Fruit fly (Drosophila melanogaster) whole organism, pupa: ENCODE measurements around the gene CG6503.

ENCODE experiments used
- CG10348 ChIP-seq: fragments of 200-800 bp; sonication (Bioruptor generic); IDR thresholded peaks from 2 replicates; pipeline ENCODE4 v1.3.6; 2022; ENCODE audit warnings: missing biosample characterization, missing genetic modification characterization
- CG12605 ChIP-seq: fragments of 200-800 bp; sonication (Bioruptor generic); IDR thresholded peaks from 2 replicates; pipeline ENCODE4 v1.3.6; 2022; ENCODE audit warnings: missing biosample characterization, missing genetic modification characterization
- CG13204 ChIP-seq: fragments of 200-800 bp; sonication (Bioruptor generic); optimal IDR thresholded peaks from 2 replicates; lab custom pipeline; 2018; ENCODE audit warnings: missing biosample characterization, mild to moderate bottlenecking, missing genetic modification characterization, moderate library complexity
- CG14655 ChIP-seq: fragments of 200-800 bp; sonication (Bioruptor generic); optimal IDR thresholded peaks from 3 replicates; lab custom pipeline; 2017; ENCODE audit warnings: mild to moderate bottlenecking, missing biosample characterization, missing genetic modification reagents, missing genetic modification characterization
- CG15710 ChIP-seq: fragments of 200-800 bp; sonication (Bioruptor generic); optimal IDR thresholded peaks from 2 replicates; lab custom pipeline; 2018; ENCODE audit warnings: missing biosample characterization, mild to moderate bottlenecking, missing genetic modification characterization, moderate library complexity
- CG17806 ChIP-seq: fragments of 200-800 bp; sonication (Bioruptor generic); optimal IDR thresholded peaks from 2 replicates; lab custom pipeline; 2018; ENCODE audit warnings: missing biosample characterization, mild to moderate bottlenecking, missing genetic modification characterization, moderate library complexity
- CG32121 ChIP-seq: fragments of 200-800 bp; sonication (Bioruptor generic); IDR thresholded peaks from 2 replicates; pipeline ENCODE4 v1.3.6; 2022; ENCODE audit warnings: missing biosample characterization, missing genetic modification characterization
- CG34367 ChIP-seq: fragments of 200-800 bp; sonication (Bioruptor generic); optimal IDR thresholded peaks from 2 replicates; lab custom pipeline; 2018; ENCODE audit warnings: missing biosample characterization, mild to moderate bottlenecking, missing genetic modification characterization
- CG4496 ChIP-seq: fragments of 200-800 bp; sonication (Bioruptor generic); IDR thresholded peaks from 3 replicates; pipeline ENCODE4 v1.3.6; 2022; ENCODE audit warnings: missing biosample characterization, missing genetic modification characterization
- CG8159 ChIP-seq: fragments of 200-800 bp; sonication (Bioruptor generic); optimal IDR thresholded peaks from 3 replicates; lab custom pipeline; 2018; ENCODE audit warnings: missing biosample characterization, mild to moderate bottlenecking, missing genetic modification characterization, moderate library complexity
- CG8301 ChIP-seq: fragments of 200-800 bp; sonication (Bioruptor generic); optimal IDR thresholded peaks from 2 replicates; lab custom pipeline; 2018; ENCODE audit warnings: missing biosample characterization, mild to moderate bottlenecking, missing genetic modification characterization
- CG9948 ChIP-seq: fragments of 200-800 bp; sonication (Bioruptor generic); optimal IDR thresholded peaks from 2 replicates; lab custom pipeline; 2018; ENCODE audit warnings: missing biosample characterization, mild to moderate bottlenecking, missing genetic modification characterization, moderate library complexity
- D1 ChIP-seq: fragments of 200-800 bp; sonication (Bioruptor generic); optimal IDR thresholded peaks from 2 replicates; lab custom pipeline; 2018; ENCODE audit warnings: missing biosample characterization, mild to moderate bottlenecking, missing genetic modification characterization, moderate library complexity
- EcR ChIP-seq: fragments of 200-800 bp; sonication (Bioruptor generic); optimal IDR thresholded peaks from 3 replicates; lab custom pipeline; 2019; ENCODE audit warnings: missing biosample characterization, missing genetic modification characterization, mild to moderate bottlenecking, moderate library complexity, missing genetic modification reagents
- Ets98B ChIP-seq: fragments of 200-800 bp; sonication (Bioruptor generic); IDR thresholded peaks from 2 replicates; pipeline ENCODE4 v1.3.6; 2022; ENCODE audit warnings: missing biosample characterization, missing genetic modification characterization
- Pif1A ChIP-seq: fragments of 200-800 bp; sonication (Bioruptor generic); optimal IDR thresholded peaks from 3 replicates; lab custom pipeline; 2016; ENCODE audit warnings: missing biosample characterization, missing genetic modification characterization
- Pif1B ChIP-seq: fragments of 200-800 bp; sonication (Bioruptor generic); optimal IDR thresholded peaks from 3 replicates; lab custom pipeline; 2016; ENCODE audit warnings: missing biosample characterization, missing genetic modification characterization
- Snoo ChIP-seq: fragments of 200-800 bp; sonication (Bioruptor generic); optimal IDR thresholded peaks from 3 replicates; lab custom pipeline; 2017; ENCODE audit warnings: missing biosample characterization, mild to moderate bottlenecking, missing genetic modification characterization, inconsistent platforms
- fd96Ca ChIP-seq: fragments of 200-800 bp; sonication (Bioruptor generic); IDR thresholded peaks from 3 replicates; pipeline ENCODE4 v1.3.6; 2022; ENCODE audit warnings: missing biosample characterization, missing genetic modification characterization
- gl ChIP-seq: fragments of 200-800 bp; sonication (Bioruptor generic); optimal IDR thresholded peaks from 2 replicates; lab custom pipeline; 2018; ENCODE audit warnings: missing biosample characterization, mild to moderate bottlenecking, missing genetic modification characterization
- rn ChIP-seq: fragments of 200-800 bp; sonication (Bioruptor generic); IDR thresholded peaks from 2 replicates; pipeline ENCODE4 v1.3.6; 2022; ENCODE audit warnings: missing biosample characterization, missing genetic modification characterization

Gene CG6503

dm6 chr3R:26432526-26432925 is 7.6 kb upstream of the CG6503 start:
- no peak for TF ChIP-seq CG4496 (GFP tag; lab: Robert Waterston, UW)
- TF ChIP-seq CG34367 (tag; lab: Kevin White, UChicago) = no peak
- no peak for TF ChIP-seq CG12605 (GFP tag; lab: Robert Waterston, UW)
- no peak for TF ChIP-seq EcR
- no peak for TF ChIP-seq CG9948 (tag; lab: Kevin White, UChicago)
- no peak for TF ChIP-seq CG15710
- no peak for TF ChIP-seq CG17806
- TF ChIP-seq CG8301 (tag; lab: Kevin White, UChicago) = no peak
- TF ChIP-seq Pif1A (GFP tag; lab: Kevin White, UChicago) = no peak
- TF ChIP-seq Pif1B (GFP tag; lab: Kevin White, UChicago) = no peak
- TF ChIP-seq CG10348 (GFP tag; lab: Robert Waterston, UW) = no peak
- TF ChIP-seq CG13204 = no peak
- TF ChIP-seq D1 (tag; lab: Kevin White, UChicago) = no peak
- no peak for TF ChIP-seq fd96Ca (GFP tag; lab: Robert Waterston, UW)
- TF ChIP-seq rn (GFP tag; lab: Robert Waterston, UW) = no peak
- TF ChIP-seq Ets98B (GFP tag; lab: Robert Waterston, UW) = no peak
- TF ChIP-seq Snoo (tag; lab: Kevin White, UChicago) = no peak
- TF ChIP-seq gl (tag; lab: Kevin White, UChicago) = no peak
- TF ChIP-seq CG14655 = no peak
- TF ChIP-seq CG8159 (tag; lab: Kevin White, UChicago) = no peak

- TF ChIP-seq Pif1A (GFP tag; lab: Kevin White, UChicago) (no peak), CG14655 (peak; percentile 23), CG17806 (peak; percentile 40), Snoo (tag; lab: Kevin White, UChicago) (peak; percentile 24), CG4496 (GFP tag; lab: Robert Waterston, UW) (no peak), CG34367 (tag; lab: Kevin White, UChicago) (peak; percentile 5), CG9948 (tag; lab: Kevin White, UChicago) (peak; percentile 14), CG10348 (GFP tag; lab: Robert Waterston, UW) (no peak), EcR (no peak), Ets98B (GFP tag; lab: Robert Waterston, UW) (no peak), CG32121 (GFP tag; lab: Robert Waterston, UW) (no peak), CG8159 (tag; lab: Kevin White, UChicago) (peak; percentile 64), CG8301 (tag; lab: Kevin White, UChicago) (no peak), Pif1B (GFP tag; lab: Kevin White, UChicago) (no peak), CG13204 (no peak), D1 (tag; lab: Kevin White, UChicago) (no peak), gl (tag; lab: Kevin White, UChicago) (no peak), rn (GFP tag; lab: Robert Waterston, UW) (no peak), CG15710 (peak; percentile 25), CG12605 (GFP tag; lab: Robert Waterston, UW) (no peak), fd96Ca (GFP tag; lab: Robert Waterston, UW) (no peak)
These were observed 4.7 kb upstream of the CG6503 start for dm6 chr3R:26429619-26430018.

dm6 chr3R:26428220-26428619 is 3.3 kb upstream of the CG6503 start:
- TF ChIP-seq CG10348 (GFP tag; lab: Robert Waterston, UW) (no peak), CG32121 (GFP tag; lab: Robert Waterston, UW) (no peak), CG12605 (GFP tag; lab: Robert Waterston, UW) (no peak), CG15710 (peak; percentile 48), EcR (no peak), CG13204 (no peak), D1 (tag; lab: Kevin White, UChicago) (no peak), Ets98B (GFP tag; lab: Robert Waterston, UW) (no peak), CG8159 (tag; lab: Kevin White, UChicago) (peak; percentile 62), CG34367 (tag; lab: Kevin White, UChicago) (peak; percentile 28), Snoo (tag; lab: Kevin White, UChicago) (peak; percentile 4), CG4496 (GFP tag; lab: Robert Waterston, UW) (no peak), fd96Ca (GFP tag; lab: Robert Waterston, UW) (no peak), CG17806 (no peak), Pif1B (GFP tag; lab: Kevin White, UChicago) (peak; percentile 18), gl (tag; lab: Kevin White, UChicago) (no peak), CG8301 (tag; lab: Kevin White, UChicago) (peak; percentile 56), rn (GFP tag; lab: Robert Waterston, UW) (no peak), Pif1A (GFP tag; lab: Kevin White, UChicago) (peak; percentile 48), CG9948 (tag; lab: Kevin White, UChicago) (peak; percentile 44), CG14655 (peak; percentile 67)

dm6 chr3R:26425681-26426080 is 776 bp upstream of the CG6503 start, which contains the start of gene CG34291:
Gene CG34291 (minus strand): TSS chr3R:26425781.
- TF ChIP-seq CG9948 (tag; lab: Kevin White, UChicago) = no peak
- TF ChIP-seq CG17806 = no peak
- no peak for TF ChIP-seq CG32121 (GFP tag; lab: Robert Waterston, UW)
- TF ChIP-seq fd96Ca (GFP tag; lab: Robert Waterston, UW) = no peak
- TF ChIP-seq CG4496 (GFP tag; lab: Robert Waterston, UW) = no peak
- TF ChIP-seq CG14655 = no peak
- TF ChIP-seq Snoo (tag; lab: Kevin White, UChicago) = no peak
- no peak for TF ChIP-seq Ets98B (GFP tag; lab: Robert Waterston, UW)
- no peak for TF ChIP-seq CG10348 (GFP tag; lab: Robert Waterston, UW)
- TF ChIP-seq CG8159 (tag; lab: Kevin White, UChicago) = no peak
- TF ChIP-seq Pif1B (GFP tag; lab: Kevin White, UChicago) = no peak
- no peak for TF ChIP-seq Pif1A (GFP tag; lab: Kevin White, UChicago)
- TF ChIP-seq rn (GFP tag; lab: Robert Waterston, UW) = no peak
- TF ChIP-seq CG13204 = no peak
- no peak for TF ChIP-seq CG12605 (GFP tag; lab: Robert Waterston, UW)
- TF ChIP-seq CG15710 = no peak
- no peak for TF ChIP-seq CG8301 (tag; lab: Kevin White, UChicago)
- TF ChIP-seq EcR = no peak
- TF ChIP-seq gl (tag; lab: Kevin White, UChicago) = no peak

- no peak for TF ChIP-seq CG10348 (GFP tag; lab: Robert Waterston, UW)
- TF ChIP-seq gl (tag; lab: Kevin White, UChicago) = no peak
- no peak for TF ChIP-seq CG34367 (tag; lab: Kevin White, UChicago)
- TF ChIP-seq D1 (tag; lab: Kevin White, UChicago) = no peak
- no peak for TF ChIP-seq CG14655
- no peak for TF ChIP-seq CG8301 (tag; lab: Kevin White, UChicago)
- TF ChIP-seq CG9948 (tag; lab: Kevin White, UChicago) = no peak
- no peak for TF ChIP-seq CG32121 (GFP tag; lab: Robert Waterston, UW)
- no peak for TF ChIP-seq rn (GFP tag; lab: Robert Waterston, UW)
- TF ChIP-seq CG12605 (GFP tag; lab: Robert Waterston, UW) = no peak
- no peak for TF ChIP-seq CG8159 (tag; lab: Kevin White, UChicago)
- TF ChIP-seq Ets98B (GFP tag; lab: Robert Waterston, UW) = no peak
- no peak for TF ChIP-seq EcR
- no peak for TF ChIP-seq CG4496 (GFP tag; lab: Robert Waterston, UW)
- TF ChIP-seq Snoo (tag; lab: Kevin White, UChicago) = no peak
- no peak for TF ChIP-seq Pif1A (GFP tag; lab: Kevin White, UChicago)
- no peak for TF ChIP-seq CG17806
These were observed 11.1 kb downstream of the CG6503 start, which contains the start of gene Ald2 for dm6 chr3R:26413788-26414187. Gene Ald2 (plus strand): TSS chr3R:26414088.
